Worm (Caenorhabditis elegans): ENCODE results near the gene C09F9.2.
A peak's percentile ranks its signal among the peaks of the same experiment; 100 is the strongest.

DNA sequence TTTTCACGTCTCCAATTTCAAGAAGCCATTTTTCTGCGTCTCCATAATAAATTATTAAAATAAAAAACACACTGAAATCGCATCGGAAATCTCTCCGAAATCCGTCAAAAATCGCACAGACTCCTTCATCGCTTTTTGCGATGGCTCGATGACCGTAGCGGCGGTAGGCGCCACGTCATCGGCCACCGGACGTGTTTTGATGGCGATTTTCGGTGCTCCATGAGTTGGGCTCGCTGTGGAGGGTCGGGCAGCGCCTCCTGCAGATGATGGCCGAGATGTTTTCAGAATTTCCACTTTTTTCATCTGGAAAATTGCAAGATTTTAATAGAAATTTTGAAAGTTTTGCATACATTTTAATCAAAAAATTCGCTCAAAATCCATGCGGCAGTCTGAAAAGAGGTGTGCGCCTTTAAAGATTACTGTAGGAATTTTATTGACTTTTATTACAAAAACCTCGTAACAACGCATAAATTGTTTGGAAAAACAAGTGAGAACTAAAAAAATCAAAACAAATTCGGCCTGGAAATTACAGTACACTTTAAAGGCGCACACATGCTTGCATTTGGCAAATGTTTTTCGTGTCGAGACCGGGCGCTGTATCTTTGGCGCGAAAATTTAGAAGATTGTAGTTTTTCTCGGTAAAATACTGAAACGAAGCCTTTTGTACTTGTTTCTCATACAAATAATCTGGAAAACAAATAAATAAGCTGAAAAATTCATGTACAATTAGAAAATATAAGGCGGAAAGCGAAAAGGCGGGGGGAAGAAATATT is 47.1 kb downstream of the C09F9.2 start, which contains the start of gene smg-9:
- peak; percentile 7 for TF ChIP-seq dpl-1 (GFP tag; optimal IDR thresholded peaks at IDR 0.05)
- TF ChIP-seq madf-6 (GFP tag; IDR thresholded peaks at IDR 0.05) = peak; percentile 79
- no peak for TF ChIP-seq unc-130 (GFP tag; optimal IDR thresholded peaks at IDR 0.05)
- no peak for TF ChIP-seq pha-4 (tag; optimal IDR thresholded peaks at IDR 0.05)
- TF ChIP-seq ama-1 (optimal IDR thresholded peaks at IDR 0.05) = no peak
- no peak for TF ChIP-seq ama-1 (GFP tag; optimal IDR thresholded peaks at IDR 0.05)
- no peak for TF ChIP-seq tbx-9 (tag; optimal IDR thresholded peaks at IDR 0.05; ENCODE audit: borderline replicate concordance)
- TF ChIP-seq ceh-40 (GFP tag; IDR thresholded peaks at IDR 0.05) = no peak
- no peak for TF ChIP-seq mel-28 (tag; optimal IDR thresholded peaks at IDR 0.05; ENCODE audit: borderline replicate concordance)
- TF ChIP-seq Y79H2A.3 (GFP tag; conservative IDR thresholded peaks at IDR 0.05) = no peak

Data from whole organism, young adult.